Fruit fly (Drosophila melanogaster): Measurements from ENCODE around the gene OtopLa.

Gene OtopLa

dm6 chrX:5695035-5695434 lies 46.7 kb upstream of the OtopLa start, which contains the start of gene CG3149 (continued):
- TF ChIP-seq nerfin-1 (tag; optimal IDR thresholded peaks at IDR 0.05) (no peak), hb (GFP tag; IDR thresholded peaks at IDR 0.05; ENCODE audit: partially characterized antibody) (peak; percentile 69; the same call in 2 of the 3 replicates), esg (GFP tag; conservative IDR thresholded peaks at IDR 0.05) (no peak), CG12155 (GFP tag; optimal IDR thresholded peaks at IDR 0.05) (no peak), Dip2 (GFP tag; IDR thresholded peaks at IDR 0.05) (no peak), twi (tag; optimal IDR thresholded peaks at IDR 0.05) (peak; percentile 6), tna (GFP tag; IDR thresholded peaks at IDR 0.05; ENCODE audit: partially characterized antibody) (peak; percentile 89), fu2 (GFP tag; optimal IDR thresholded peaks at IDR 0.05) (no peak), MBD-R2 (GFP tag; IDR thresholded peaks at IDR 0.05) (peak; percentile 62), Bgb (GFP tag; IDR thresholded peaks at IDR 0.05; ENCODE audit: partially characterized antibody) (peak; percentile 69), bbx (GFP tag; IDR thresholded peaks at IDR 0.05; ENCODE audit: partially characterized antibody) (peak; percentile 74), CG13424 (tag; optimal IDR thresholded peaks at IDR 0.05) (no peak), Myb (GFP tag; optimal IDR thresholded peaks at IDR 0.05) (peak; percentile 11), CG4404 (GFP tag; IDR thresholded peaks at IDR 0.05) (no peak), CG10267 (tag; optimal IDR thresholded peaks at IDR 0.05) (peak; percentile 3), E2f2 (GFP tag; IDR thresholded peaks at IDR 0.05) (peak; percentile 89)

DNA sequence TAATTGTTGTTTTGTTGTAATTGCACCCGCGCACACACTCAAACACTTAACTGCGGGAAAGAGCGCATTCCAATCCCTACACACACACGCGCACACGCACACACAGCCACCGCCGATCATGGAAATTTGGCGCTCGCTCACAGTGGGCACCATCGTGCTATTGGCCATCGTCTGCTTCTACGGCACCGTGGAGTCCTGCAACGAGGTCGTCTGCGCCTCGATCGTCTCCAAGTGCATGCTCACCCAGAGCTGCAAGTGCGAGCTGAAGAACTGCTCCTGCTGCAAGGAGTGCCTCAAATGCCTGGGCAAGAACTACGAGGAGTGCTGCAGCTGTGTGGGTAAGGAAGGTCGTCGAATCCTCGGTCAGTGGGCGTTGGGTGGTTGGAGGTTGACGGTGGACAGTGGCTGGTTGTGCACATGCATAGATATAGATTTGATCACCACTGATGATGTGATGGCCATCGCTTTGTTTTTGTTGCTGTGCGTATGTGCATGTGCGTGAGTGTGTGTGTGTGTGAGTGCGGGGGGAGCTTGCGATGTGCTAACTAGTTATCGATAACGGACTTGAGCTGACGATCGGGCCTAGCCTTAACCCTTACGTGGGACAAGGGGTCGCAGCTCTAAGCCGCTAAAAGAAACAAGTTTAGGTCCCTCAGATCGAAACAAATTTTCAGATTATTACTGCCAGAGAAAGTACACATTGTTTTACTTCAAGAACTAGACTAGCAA lies 42.5 kb upstream of the OtopLa start:
- TF ChIP-seq wor (GFP tag; IDR thresholded peaks at IDR 0.05) (no peak), CG1233 (GFP tag; optimal IDR thresholded peaks at IDR 0.05) (no peak), inv (GFP tag; IDR thresholded peaks at IDR 0.05; ENCODE audit: partially characterized antibody) (0 out of 2 replicates have a peak, but pooled peaks have one; percentile 22), vnd (GFP tag; IDR thresholded peaks at IDR 0.05; ENCODE audit: partially characterized antibody) (0 out of 3 replicates have a peak, but pooled peaks have one; percentile 12), sd (tag; optimal IDR thresholded peaks at IDR 0.05) (peak; percentile 31), CG8478 (optimal IDR thresholded peaks at IDR 0.05) (peak; percentile 88), cg (GFP tag; optimal IDR thresholded peaks at IDR 0.05) (peak; percentile 86), chinmo (GFP tag; IDR thresholded peaks at IDR 0.05; ENCODE audit: partially characterized antibody) (peak; percentile 53; the same call in 1 of the 4 replicates), CG34224 (GFP tag; IDR thresholded peaks at IDR 0.05; ENCODE audit: partially characterized antibody) (peak; percentile 38; the same call in 1 of the 3 replicates), Dref (GFP tag; IDR thresholded peaks at IDR 0.05) (peak; percentile 64), Med (GFP tag) (peak; percentile 67), CG13287 (GFP tag; IDR thresholded peaks at IDR 0.05; ENCODE audit: partially characterized antibody) (peak; percentile 32), knrl (GFP tag; IDR thresholded peaks at IDR 0.05; ENCODE audit: partially characterized antibody) (0 out of 3 replicates have a peak, but pooled peaks have one; percentile 27), Dip3 (GFP tag; optimal IDR thresholded peaks at IDR 0.05) (no peak), pzg (GFP tag; optimal IDR thresholded peaks at IDR 0.05) (peak; percentile 20), nmo (GFP tag; optimal IDR thresholded peaks at IDR 0.05) (no peak), tap (tag; optimal IDR thresholded peaks at IDR 0.05) (no peak), CG17385 (GFP tag; optimal IDR thresholded peaks at IDR 0.05) (no peak), CG2116 (GFP tag; optimal IDR thresholded peaks at IDR 0.05) (no peak), Sox102F (GFP tag; optimal IDR thresholded peaks at IDR 0.05) (no peak), CG14860 (GFP tag; IDR thresholded peaks at IDR 0.05; ENCODE audit: partially characterized antibody) (peak; percentile 18; the same call in 1 of the 3 replicates), dysf (GFP tag; IDR thresholded peaks at IDR 0.05) (peak; percentile 16; the same call in 1 of the 3 replicates), trem (tag; optimal IDR thresholded peaks at IDR 0.05) (no peak), CG16813 (GFP tag; IDR thresholded peaks at IDR 0.05; ENCODE audit: partially characterized antibody) (peak; percentile 48; the same call in 1 of the 3 replicates), pb (GFP tag; optimal IDR thresholded peaks at IDR 0.05) (peak; percentile 0), nerfin-1 (tag; optimal IDR thresholded peaks at IDR 0.05) (no peak), CG12769 (tag; optimal IDR thresholded peaks at IDR 0.05) (no peak), CG2120 (GFP tag; optimal IDR thresholded peaks at IDR 0.05) (no peak), CG3995 (GFP tag; optimal IDR thresholded peaks at IDR 0.05) (no peak), Pdp1 (GFP tag; optimal IDR thresholded peaks at IDR 0.05) (peak in 1 of 2 experiments; percentile 5), amos (GFP tag; IDR thresholded peaks at IDR 0.05; ENCODE audit: partially characterized antibody) (peak; percentile 59), BtbVII (GFP tag; optimal IDR thresholded peaks at IDR 0.05) (no peak)
